Worm (Caenorhabditis elegans): ENCODE data around the gene Y38C1AA.19.

ce11 chrIV:174115-174514, 14.2 kb downstream of the Y38C1AA.19 start:
- TF ChIP-seq sem-4 (tag; optimal IDR thresholded peaks at IDR 0.05) (no peak), unc-62 (GFP tag; optimal IDR thresholded peaks at IDR 0.05) (no peak), nhr-12 (tag; optimal IDR thresholded peaks at IDR 0.05) (no peak), nhr-77 (tag; optimal IDR thresholded peaks at IDR 0.05) (no peak), C34F6.9 (tag; optimal IDR thresholded peaks at IDR 0.05) (no peak)

All from whole organism, L2 larva.